Worm (Caenorhabditis elegans): ENCODE measurements around the gene C17B7.12.

DNA sequence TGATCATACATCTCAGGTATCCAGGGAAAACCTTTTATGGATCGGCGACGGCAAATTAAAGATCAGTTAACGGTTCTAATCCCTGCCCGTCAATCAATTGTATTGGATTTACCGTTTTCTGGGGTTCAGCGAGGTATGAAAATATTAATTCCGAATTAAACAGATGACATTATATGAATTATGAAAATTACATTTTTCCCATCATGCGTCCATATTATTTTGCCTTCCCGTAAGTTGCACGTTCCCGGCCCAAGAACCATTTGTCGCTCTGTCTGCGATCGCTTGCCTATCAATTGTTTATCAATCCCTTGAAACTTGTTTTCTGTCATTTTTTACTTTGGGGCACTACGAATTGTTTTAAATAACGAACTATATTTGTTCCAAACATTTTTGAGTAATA lies 8.6 kb downstream of the C17B7.12 start:
- no peak for TF ChIP-seq nhr-102 (tag; optimal IDR thresholded peaks at IDR 0.05)
- TF ChIP-seq nhr-28 (tag; optimal IDR thresholded peaks at IDR 0.05) = no peak
- TF ChIP-seq ceh-82 (tag; optimal IDR thresholded peaks at IDR 0.05) = no peak
- TF ChIP-seq lin-13 (GFP tag; optimal IDR thresholded peaks at IDR 0.05) = no peak
- no peak for TF ChIP-seq R02D3.7 (tag; optimal IDR thresholded peaks at IDR 0.05)
- peak in 1 of 2 experiments; percentile 97 for TF ChIP-seq unc-62 (GFP tag; optimal IDR thresholded peaks at IDR 0.05 in 1 of 2)
- TF ChIP-seq unc-62 (tag; optimal IDR thresholded peaks at IDR 0.05) = no peak
- TF ChIP-seq F44E2.7 (GFP tag; IDR thresholded peaks at IDR 0.05) = no peak
- no peak for TF ChIP-seq nhr-25 (tag; optimal IDR thresholded peaks at IDR 0.05; ENCODE audit: borderline replicate concordance, insufficient read depth)
- TF ChIP-seq skn-1 (tag; optimal IDR thresholded peaks at IDR 0.05) = no peak
- no peak for TF ChIP-seq php-3 (GFP tag; IDR thresholded peaks at IDR 0.05)
- TF ChIP-seq F49E8.2 (tag; optimal IDR thresholded peaks at IDR 0.05; ENCODE audit: borderline replicate concordance) = no peak
- TF ChIP-seq mxl-3 (GFP tag; optimal IDR thresholded peaks at IDR 0.05) = no peak
- TF ChIP-seq ceh-20 (GFP tag; IDR thresholded peaks at IDR 0.05) = no peak
